Worm (Caenorhabditis elegans) whole organism, late embryonic: ENCODE data around the gene F53B3.6.

Source experiments
- C38D4.7 ChIP-seq: fragments of 200-800 bp; sonication (Bioruptor generic); optimal IDR thresholded peaks from 2 replicates; lab custom pipeline; 2018; ENCODE audit warnings: mild to moderate bottlenecking, missing genetic modification characterization, moderate library complexity, missing compliant biosample characterization
- ceh-18 ChIP-seq: sonication (generic microtip); optimal IDR thresholded peaks from 2 replicates; lab custom pipeline; 2016; ENCODE audit warnings: missing genetic modification characterization, missing compliant biosample characterization
- fkh-6 ChIP-seq: sonication (generic microtip); optimal IDR thresholded peaks from 2 replicates; lab custom pipeline; 2016; ENCODE audit warnings: missing genetic modification characterization, missing compliant biosample characterization
- hlh-30 ChIP-seq: sonication (generic microtip); optimal IDR thresholded peaks from 2 replicates; lab custom pipeline; 2017; ENCODE audit warnings: antibody characterized with exemption, missing genetic modification characterization, missing compliant biosample characterization; ENCODE audit not compliant: insufficient read depth
- pha-4 ChIP-seq: fragments of 150-350 bp; optimal IDR thresholded peaks from 2 replicates; lab custom pipeline; 2018; ENCODE audit warnings: missing biosample characterization, missing genetic modification reagents, missing genetic modification characterization
- pqm-1 ChIP-seq: sonication (generic microtip); optimal IDR thresholded peaks from 2 replicates; lab custom pipeline; 2016; ENCODE audit warnings: missing genetic modification characterization, missing compliant biosample characterization

- no peak for TF ChIP-seq ceh-18 (tag; lab: Kevin White, UChicago)
- TF ChIP-seq pqm-1 (tag; lab: Kevin White, UChicago), result no peak
- no peak for TF ChIP-seq hlh-30 (tag; lab: Kevin White, UChicago)
- no peak for TF ChIP-seq fkh-6 (tag; lab: Kevin White, UChicago)
- TF ChIP-seq pha-4 (tag; lab: Kevin White, UChicago), result no peak
- no peak for TF ChIP-seq C38D4.7 (GFP tag; lab: Kevin White, UChicago)
These were observed 38.8 kb downstream of the F53B3.6 start for ce11 chrX:2902854-2903253.
